Fruit fly (Drosophila melanogaster) whole organism, embryonic: Measurements from ENCODE around the gene CG14286.

ENCODE experiments used
- ATbp ChIP-seq: fragments of 200-800 bp; sonication (Bioruptor generic); optimal IDR thresholded peaks from 2 replicates; lab custom pipeline; 2017; ENCODE audit warnings: missing biosample characterization, mild to moderate bottlenecking, missing genetic modification characterization, missing genetic modification reagents
- Asciz ChIP-seq: fragments of 200-800 bp; sonication (Bioruptor generic); optimal IDR thresholded peaks from 2 replicates; lab custom pipeline; 2017; ENCODE audit warnings: missing biosample characterization, mild to moderate bottlenecking, missing genetic modification characterization, missing genetic modification reagents
- Blimp-1 ChIP-seq: fragments of 200-800 bp; sonication (Bioruptor generic); optimal IDR thresholded peaks from 3 replicates; lab custom pipeline; 2018; ENCODE audit warnings: missing biosample characterization, missing genetic modification characterization, mild to moderate bottlenecking, moderate library complexity, missing genetic modification reagents
- CG10267 ChIP-seq: fragments of 200-800 bp; sonication (Bioruptor generic); optimal IDR thresholded peaks from 2 replicates; lab custom pipeline; 2018; ENCODE audit warnings: missing biosample characterization, mild to moderate bottlenecking, missing genetic modification characterization, moderate library complexity
- CG11504 ChIP-seq: fragments of 200-800 bp; sonication (Bioruptor generic); optimal IDR thresholded peaks from 3 replicates; lab custom pipeline; 2019; ENCODE audit warnings: missing biosample characterization, mild to moderate bottlenecking, missing genetic modification characterization, moderate library complexity
- CG1233 ChIP-seq: fragments of 200-800 bp; sonication (Bioruptor generic); optimal IDR thresholded peaks from 4 replicates; lab custom pipeline; 2018; ENCODE audit warnings: missing biosample characterization, mild to moderate bottlenecking, missing genetic modification characterization
- CG14860 ChIP-seq: fragments of 200-800 bp; sonication (Bioruptor generic); IDR thresholded peaks from 3 replicates; pipeline ENCODE4 v1.3.6; 2022; ENCODE audit warnings: missing biosample characterization, missing genetic modification characterization; ENCODE audit not compliant: partially characterized antibody
- CG15011 ChIP-seq: fragments of 200-800 bp; sonication (Bioruptor generic); optimal IDR thresholded peaks from 3 replicates; lab custom pipeline; 2018; ENCODE audit warnings: missing biosample characterization, mild to moderate bottlenecking, missing genetic modification characterization
- CG15269 ChIP-seq: fragments of 200-800 bp; sonication (Bioruptor generic); optimal IDR thresholded peaks from 2 replicates; lab custom pipeline; 2018; ENCODE audit warnings: missing biosample characterization, mild to moderate bottlenecking, missing genetic modification characterization, moderate library complexity
- CG1529 ChIP-seq: fragments of 200-800 bp; sonication (Bioruptor generic); optimal IDR thresholded peaks from 3 replicates; lab custom pipeline; 2018; ENCODE audit warnings: missing biosample characterization, missing genetic modification characterization
- CG16813 ChIP-seq: fragments of 200-800 bp; sonication (Bioruptor generic); IDR thresholded peaks from 3 replicates; pipeline ENCODE4 v1.3.6; 2022; ENCODE audit warnings: missing biosample characterization, missing genetic modification characterization; ENCODE audit not compliant: partially characterized antibody
- CG18011 ChIP-seq: fragments of 200-800 bp; sonication (Bioruptor generic); optimal IDR thresholded peaks from 2 replicates; lab custom pipeline; 2017; ENCODE audit warnings: missing biosample characterization, missing genetic modification characterization, mild to moderate bottlenecking, moderate library complexity, missing genotype
- CG2116 ChIP-seq: fragments of 200-800 bp; sonication (Bioruptor generic); optimal IDR thresholded peaks from 3 replicates; lab custom pipeline; 2018; ENCODE audit warnings: missing biosample characterization, mild to moderate bottlenecking, missing genetic modification characterization
- CG32767 ChIP-seq: fragments of 200-800 bp; sonication (Bioruptor generic); IDR thresholded peaks from 2 replicates; pipeline ENCODE4 v1.3.6; 2022; ENCODE audit warnings: missing biosample characterization, missing genetic modification characterization
- CG3847 ChIP-seq: fragments of 200-800 bp; sonication (Bioruptor generic); IDR thresholded peaks from 2 replicates; pipeline ENCODE4 v1.3.6; 2022; ENCODE audit warnings: missing biosample characterization, missing genetic modification characterization
- CG4707 ChIP-seq: fragments of 200-800 bp; sonication (Bioruptor generic); optimal IDR thresholded peaks from 2 replicates; lab custom pipeline; 2018; ENCODE audit warnings: missing biosample characterization, mild to moderate bottlenecking, missing genetic modification characterization, moderate library complexity
- CG9817 ChIP-seq: fragments of 200-800 bp; sonication (Bioruptor generic); optimal IDR thresholded peaks from 2 replicates; lab custom pipeline; 2018; ENCODE audit warnings: missing biosample characterization, mild to moderate bottlenecking, missing genetic modification characterization, moderate library complexity
- Chrac-16 ChIP-seq: fragments of 200-800 bp; sonication (Bioruptor generic); optimal IDR thresholded peaks from 3 replicates; lab custom pipeline; 2016; ENCODE audit warnings: missing biosample characterization, missing genetic modification characterization
- Dad ChIP-seq: fragments of 200-800 bp; sonication (Bioruptor generic); optimal IDR thresholded peaks from 3 replicates; lab custom pipeline; 2016; ENCODE audit warnings: missing biosample characterization, missing genetic modification characterization
- GATAe ChIP-seq: fragments of 200-800 bp; sonication (Bioruptor generic); conservative IDR thresholded peaks from 2 replicates; pipeline ENCODE4 v1.3.6; 2022; ENCODE audit warnings: missing biosample characterization, missing genetic modification characterization
- Hey ChIP-seq: fragments of 200-800 bp; sonication (Bioruptor generic); optimal IDR thresholded peaks from 3 replicates; lab custom pipeline; 2018; ENCODE audit warnings: missing biosample characterization, mild to moderate bottlenecking, missing genetic modification characterization
- Hr3 ChIP-seq: fragments of 200-800 bp; sonication (Bioruptor generic); optimal IDR thresholded peaks from 3 replicates; lab custom pipeline; 2016; ENCODE audit warnings: missing biosample characterization, missing genetic modification characterization
- Hr39 ChIP-seq: fragments of >200 bp; optimal IDR thresholded peaks from 2 replicates; lab custom pipeline; 2017
- Med ChIP-seq: fragments of 200-800 bp; sonication (Bioruptor generic); peaks from one replicate; lab custom pipeline; 2016; ENCODE audit warnings: missing biosample characterization, missing genetic modification characterization, mild to moderate bottlenecking, inconsistent platforms, moderate library complexity
- Ssrp ChIP-seq: fragments of 200-800 bp; sonication (Bioruptor generic); optimal IDR thresholded peaks from 2 replicates; lab custom pipeline; 2018; ENCODE audit warnings: missing biosample characterization, mild to moderate bottlenecking, missing genetic modification characterization, moderate library complexity
- bcd ChIP-seq: fragments of 200-800 bp; sonication (Bioruptor generic); optimal IDR thresholded peaks from 2 replicates; lab custom pipeline; 2017; ENCODE audit warnings: missing biosample characterization, mild to moderate bottlenecking, missing genetic modification characterization
- chinmo ChIP-seq: fragments of 200-800 bp; sonication (Bioruptor generic); IDR thresholded peaks from 4 replicates; pipeline ENCODE4 v1.3.6; 2022; ENCODE audit warnings: missing biosample characterization, missing genetic modification characterization; ENCODE audit not compliant: partially characterized antibody
- croc ChIP-seq: fragments of 200-800 bp; sonication (Bioruptor generic); conservative IDR thresholded peaks from 3 replicates; pipeline ENCODE4 v1.3.6; 2022; ENCODE audit warnings: missing biosample characterization, missing genetic modification characterization
- exex ChIP-seq: fragments of 200-800 bp; sonication (Bioruptor generic); optimal IDR thresholded peaks from 4 replicates; lab custom pipeline; 2018; ENCODE audit warnings: missing biosample characterization, mild to moderate bottlenecking, missing genetic modification characterization, moderate library complexity
- fd3F ChIP-seq: fragments of 200-800 bp; sonication (Bioruptor generic); optimal IDR thresholded peaks from 2 replicates; lab custom pipeline; 2018; ENCODE audit warnings: missing biosample characterization, mild to moderate bottlenecking, missing genetic modification characterization, moderate library complexity
- fru ChIP-seq: fragments of >200 bp; optimal IDR thresholded peaks from 2 replicates; lab custom pipeline; 2017
- gsb ChIP-seq: fragments of 200-800 bp; sonication (Bioruptor generic); IDR thresholded peaks from 2 replicates; pipeline ENCODE4 v1.3.6; 2022; ENCODE audit warnings: missing biosample characterization, missing genetic modification characterization
- gt ChIP-seq: fragments of 200-800 bp; sonication (Bioruptor generic); IDR thresholded peaks from 2 replicates; pipeline ENCODE4 v1.3.6; 2022; ENCODE audit warnings: missing biosample characterization, missing genetic modification characterization
- hb ChIP-seq: fragments of 200-800 bp; sonication (Bioruptor generic); IDR thresholded peaks from 3 replicates; pipeline ENCODE4 v1.3.6; 2022; ENCODE audit warnings: missing biosample characterization, missing genetic modification characterization; ENCODE audit not compliant: partially characterized antibody
- jumu ChIP-seq: fragments of 200-800 bp; sonication (Bioruptor generic); optimal IDR thresholded peaks from 3 replicates; lab custom pipeline; 2016; ENCODE audit warnings: missing biosample characterization, missing genetic modification characterization
- luna ChIP-seq: fragments of 200-800 bp; sonication (Bioruptor generic); optimal IDR thresholded peaks from 2 replicates; lab custom pipeline; 2016; ENCODE audit warnings: missing biosample characterization, missing genetic modification characterization
- mirr ChIP-seq: fragments of 200-800 bp; sonication (Bioruptor generic); optimal IDR thresholded peaks from 3 replicates; lab custom pipeline; 2018; ENCODE audit warnings: missing biosample characterization, mild to moderate bottlenecking, missing genetic modification characterization
- nmo ChIP-seq: fragments of 200-800 bp; sonication (Bioruptor generic); optimal IDR thresholded peaks from 2 replicates; lab custom pipeline; 2018; ENCODE audit warnings: missing biosample characterization, mild to moderate bottlenecking, missing genetic modification characterization, moderate library complexity
- pfk ChIP-seq: fragments of 200-800 bp; sonication (Bioruptor generic); optimal IDR thresholded peaks from 2 replicates; lab custom pipeline; 2018; ENCODE audit warnings: missing biosample characterization, mild to moderate bottlenecking, missing genetic modification characterization, moderate library complexity
- pho ChIP-seq: fragments of 200-800 bp; sonication (Bioruptor generic); optimal IDR thresholded peaks from 2 replicates; lab custom pipeline; 2016; ENCODE audit warnings: missing biosample characterization, missing genetic modification characterization
- prd ChIP-seq, 3 experiments: fragments of >200 bp in 2 of 3; fragments of 200-800 bp in 1 of 3; sonication (Bioruptor generic) in 1 of 3; optimal IDR thresholded peaks in 2 of 3; IDR thresholded peaks in 1 of 3; 2 replicates in 2 of 3; 3 replicates in 1 of 3; pipeline versions ENCODE4 v1.3.6 to Lab custom; 2017 to 2022; ENCODE audit warnings: missing biosample characterization in 1 of 3, missing genetic modification characterization in 1 of 3
- pzg ChIP-seq: fragments of 200-800 bp; sonication (Bioruptor generic); optimal IDR thresholded peaks from 3 replicates; lab custom pipeline; 2018; ENCODE audit warnings: missing biosample characterization, mild to moderate bottlenecking, missing genetic modification characterization, moderate library complexity
- scrt ChIP-seq: fragments of 200-800 bp; sonication (Bioruptor generic); optimal IDR thresholded peaks from 2 replicates; lab custom pipeline; 2018; ENCODE audit warnings: missing biosample characterization, mild to moderate bottlenecking, missing genetic modification characterization, moderate library complexity
- tin ChIP-seq: fragments of 200-800 bp; sonication (Bioruptor generic); optimal IDR thresholded peaks from 3 replicates; lab custom pipeline; 2016; ENCODE audit warnings: missing biosample characterization, missing genetic modification characterization
- tup ChIP-seq: fragments of 200-800 bp; sonication (Bioruptor generic); optimal IDR thresholded peaks from 2 replicates; lab custom pipeline; 2016; ENCODE audit warnings: missing biosample characterization, mild to moderate bottlenecking, missing genetic modification characterization, moderate library complexity
- wek ChIP-seq: fragments of 200-800 bp; sonication (Bioruptor generic); optimal IDR thresholded peaks from 3 replicates; lab custom pipeline; 2018; ENCODE audit warnings: missing biosample characterization, mild to moderate bottlenecking, missing genetic modification characterization, moderate library complexity

CG14286 gene

DNA sequence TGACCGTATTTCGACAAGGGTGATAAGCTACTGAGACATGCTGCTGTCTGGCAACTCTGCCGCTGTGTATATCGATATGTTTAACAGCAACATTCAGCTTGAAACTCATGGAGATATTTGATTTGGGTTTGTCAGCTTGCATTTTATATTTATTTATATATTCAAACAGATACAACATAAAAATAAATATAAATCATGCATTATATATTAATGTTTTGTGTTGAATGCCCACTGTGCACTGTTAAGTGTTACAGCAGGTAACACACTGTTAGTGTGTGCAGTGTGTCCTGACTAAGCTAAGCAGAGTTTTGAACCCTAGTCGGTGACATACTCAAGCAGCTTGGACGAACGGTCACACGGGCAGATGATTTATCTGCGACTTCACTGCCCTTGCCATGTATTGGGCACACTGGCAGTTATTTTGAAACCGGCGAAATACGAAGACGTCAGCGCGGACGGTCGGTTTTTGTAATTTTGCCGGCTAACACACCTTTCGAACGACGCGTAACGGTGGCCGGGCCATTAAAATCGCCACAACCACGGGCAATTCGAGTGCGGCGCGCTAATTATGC, 40.2 kb upstream of the CG14286 start, which contains the start of the genes snRNP-U1-C and gukh (continued):
- TF ChIP-seq jumu (GFP tag; lab: Kevin White, UChicago): peak; percentile 18
- TF ChIP-seq gt: peak; percentile 12; the same call in 1 of the 2 replicates
- peak; percentile 6 for TF ChIP-seq pfk (GFP tag; lab: Kevin White, UChicago)
- peak; percentile 55; the same call in 1 of the 3 replicates for TF ChIP-seq croc
- TF ChIP-seq fru (lab: Kevin White, UChicago): no peak
- peak; percentile 32 for TF ChIP-seq pho (GFP tag; lab: Kevin White, UChicago)
- TF ChIP-seq Med: peak; percentile 90
- TF ChIP-seq Hr3 (GFP tag; lab: Kevin White, UChicago): peak; percentile 80
- TF ChIP-seq pzg (GFP tag; lab: Kevin White, UChicago): peak; percentile 98
- peak; percentile 73 for TF ChIP-seq tup (GFP tag; lab: Kevin White, UChicago)
- TF ChIP-seq gsb (GFP tag; lab: Robert Waterston, UW): peak; percentile 69
- TF ChIP-seq CG1529 (GFP tag; lab: Kevin White, UChicago): peak; percentile 52
- TF ChIP-seq CG1233 (GFP tag; lab: Kevin White, UChicago): peak; percentile 79

DNA sequence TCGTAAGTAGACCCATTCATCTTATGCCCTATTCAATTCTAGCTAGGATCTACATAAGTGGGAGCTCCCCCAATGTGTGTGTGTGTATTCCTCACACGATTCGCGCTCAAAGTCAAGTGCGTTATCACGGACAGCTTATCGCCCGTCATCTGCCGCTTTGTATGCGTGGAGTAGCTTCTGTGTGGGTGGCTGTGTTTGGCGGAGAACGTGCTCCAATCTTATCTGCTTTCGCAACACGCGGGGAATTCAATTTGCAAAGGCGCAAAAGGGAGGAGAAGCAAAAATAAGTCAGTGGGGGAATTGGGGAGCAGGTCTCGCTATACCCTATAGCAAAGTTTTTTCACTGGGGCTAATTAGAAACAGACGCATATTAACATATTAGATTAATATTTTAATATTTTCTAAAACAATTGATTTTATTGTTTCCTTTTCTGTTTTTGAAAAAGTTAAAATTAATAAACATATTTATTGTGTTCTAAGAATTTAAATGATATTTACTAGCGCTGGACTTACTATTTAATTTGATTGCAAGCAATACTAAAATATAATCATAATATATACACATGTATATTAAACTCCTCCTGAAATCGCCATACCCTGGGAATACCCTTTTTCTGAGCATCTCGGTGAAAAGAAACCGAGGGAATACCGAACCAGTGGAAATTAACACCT, 38.6 kb upstream of the CG14286 start:
- TF ChIP-seq CG15011 (peak; percentile 22), fd3F (GFP tag; lab: Kevin White, UChicago) (peak; percentile 5), Blimp-1 (GFP tag; lab: Kevin White, UChicago) (peak; percentile 11), Hr39 (lab: Kevin White, UChicago) (no peak), GATAe (GFP tag; lab: Robert Waterston, UW) (peak; percentile 68), CG18011 (GFP tag; lab: Kevin White, UChicago) (no peak), CG14860 (no peak), Hey (tag; lab: Kevin White, UChicago) (peak; percentile 28), scrt (GFP tag; lab: Kevin White, UChicago) (peak; percentile 12), tin (no peak), exex (peak; percentile 3), CG32767 (no peak), wek (GFP tag; lab: Kevin White, UChicago) (no peak), CG11504 (tag; lab: Kevin White, UChicago) (peak; percentile 62), CG4707 (GFP tag; lab: Kevin White, UChicago) (no peak), tup (GFP tag; lab: Kevin White, UChicago) (no peak), CG15269 (tag; lab: Kevin White, UChicago) (peak; percentile 27), prd (optimal IDR thresholded peaks at IDR 0.05; lab: Kevin White, UChicago) (no peak), prd (GFP tag; IDR thresholded peaks at IDR 0.05; lab: Robert Waterston, UW) (peak; percentile 37; the same call in 1 of the 3 replicates), Med (peak; percentile 41), CG16813 (GFP tag; lab: Robert Waterston, UW) (no peak), CG10267 (tag; lab: Kevin White, UChicago) (peak; percentile 22), CG9817 (tag; lab: Kevin White, UChicago) (peak; percentile 26), nmo (no peak), CG2116 (GFP tag; lab: Kevin White, UChicago) (no peak), CG3847 (0 out of 2 replicates have a peak, but pooled peaks have one; percentile 27), Dad (GFP tag; lab: Kevin White, UChicago) (no peak), Ssrp (tag; lab: Kevin White, UChicago) (no peak), ATbp (GFP tag; lab: Kevin White, UChicago) (no peak), chinmo (GFP tag; lab: Robert Waterston, UW) (0 out of 4 replicates have a peak, but pooled peaks have one; percentile 36), Chrac-16 (peak; percentile 9), bcd (GFP tag; lab: Kevin White, UChicago) (peak; percentile 48), mirr (GFP tag; lab: Kevin White, UChicago) (peak; percentile 74), hb (no peak), luna (GFP tag; lab: Kevin White, UChicago) (no peak), Asciz (GFP tag; lab: Kevin White, UChicago) (no peak)
